Worm (Caenorhabditis elegans) whole organism, mixed stage, embryonic: ENCODE results near the gene R102.8.
"Not testable (repeated sequence)": the region's sequence is repeated elsewhere in the genome, so short reads cannot be mapped to it uniquely, and the experiment has no call there.

Experiments
- M03D4.4 ChIP-seq: sonication (generic microtip); optimal IDR thresholded peaks from 2 replicates; lab custom pipeline; 2017; ENCODE audit warnings: mild to moderate bottlenecking, missing genetic modification characterization, missing compliant biosample characterization
- bed-3 ChIP-seq: fragments of 200-800 bp; sonication (Bioruptor generic); optimal IDR thresholded peaks from 3 replicates; lab custom pipeline; 2018; ENCODE audit warnings: mild to moderate bottlenecking, missing genetic modification characterization, moderate library complexity, missing compliant biosample characterization
- ceh-39 ChIP-seq: fragments of 150-350 bp; optimal IDR thresholded peaks from 2 replicates; lab custom pipeline; 2014; ENCODE audit warnings: missing biosample characterization, missing genetic modification characterization
- ceh-83 ChIP-seq: fragments of 200-800 bp; sonication (Bioruptor generic); optimal IDR thresholded peaks from 2 replicates; lab custom pipeline; 2018; ENCODE audit warnings: mild to moderate bottlenecking, missing genetic modification characterization, missing compliant biosample characterization
- ces-1 ChIP-seq: fragments of 150-350 bp; optimal IDR thresholded peaks from 2 replicates; lab custom pipeline; 2014; ENCODE audit warnings: missing biosample characterization, missing genetic modification reagents, missing genetic modification characterization
- cnd-1 ChIP-seq: fragments of 200-800 bp; sonication (Bioruptor generic); optimal IDR thresholded peaks from 2 replicates; lab custom pipeline; 2018; ENCODE audit warnings: mild to moderate bottlenecking, missing genetic modification characterization, missing compliant biosample characterization
- drap-1 ChIP-seq: fragments of 200-800 bp; sonication (Bioruptor generic); optimal IDR thresholded peaks from 3 replicates; lab custom pipeline; 2018; ENCODE audit warnings: mild to moderate bottlenecking, missing genetic modification characterization, missing compliant biosample characterization
- elt-1 ChIP-seq: sonication (generic microtip); optimal IDR thresholded peaks from 2 replicates; lab custom pipeline; 2017; ENCODE audit warnings: missing genetic modification characterization, mild to moderate bottlenecking, missing compliant biosample characterization, antibody characterized with exemption, moderate library complexity, borderline replicate concordance; ENCODE audit not compliant: insufficient read depth
- elt-3 ChIP-seq: fragments of 150-350 bp; optimal IDR thresholded peaks from 2 replicates; lab custom pipeline; 2014; ENCODE audit warnings: missing biosample characterization, missing genetic modification characterization
- flh-1 ChIP-seq: fragments of 200-800 bp; sonication (Bioruptor generic); optimal IDR thresholded peaks from 2 replicates; lab custom pipeline; 2018; ENCODE audit warnings: mild to moderate bottlenecking, missing genetic modification characterization, moderate library complexity, missing compliant biosample characterization
- ham-2 ChIP-seq: fragments of 200-800 bp; sonication (Bioruptor generic); optimal IDR thresholded peaks from 2 replicates; lab custom pipeline; 2018; ENCODE audit warnings: mild to moderate bottlenecking, missing genetic modification characterization, missing compliant biosample characterization
- hlh-1 ChIP-seq: fragments of 150-350 bp; optimal IDR thresholded peaks from 2 replicates; lab custom pipeline; 2014; ENCODE audit warnings: missing biosample characterization, missing genetic modification reagents, missing genetic modification characterization
- lin-13 ChIP-seq: fragments of 150-350 bp; optimal IDR thresholded peaks from 2 replicates; lab custom pipeline; 2014; ENCODE audit warnings: missing biosample characterization, missing genetic modification characterization
- lin-32 ChIP-seq: fragments of 200-800 bp; sonication (Bioruptor generic); optimal IDR thresholded peaks from 2 replicates; lab custom pipeline; 2018; ENCODE audit warnings: mild to moderate bottlenecking, missing genetic modification characterization, missing compliant biosample characterization
- lsy-2 ChIP-seq: fragments of 150-350 bp; optimal IDR thresholded peaks from 2 replicates; lab custom pipeline; 2014; ENCODE audit warnings: missing biosample characterization, missing genetic modification characterization
- mab-5 ChIP-seq: fragments of 150-350 bp; optimal IDR thresholded peaks from 2 replicates; lab custom pipeline; 2014; ENCODE audit warnings: missing biosample characterization, missing genetic modification characterization
- mep-1 ChIP-seq: fragments of 150-350 bp; optimal IDR thresholded peaks from 2 replicates; lab custom pipeline; 2017; ENCODE audit warnings: missing biosample characterization, missing genetic modification reagents, missing genetic modification characterization, inconsistent platforms
- mls-2 ChIP-seq: sonication (generic microtip); optimal IDR thresholded peaks from 2 replicates; lab custom pipeline; 2016; ENCODE audit warnings: mild to moderate bottlenecking, missing genetic modification characterization, moderate library complexity, missing compliant biosample characterization
- nhr-12 ChIP-seq: fragments of 150-350 bp; optimal IDR thresholded peaks from 2 replicates; lab custom pipeline; 2014; ENCODE audit warnings: missing biosample characterization, missing genetic modification characterization
- nhr-2 ChIP-seq: fragments of 150-350 bp; optimal IDR thresholded peaks from 2 replicates; lab custom pipeline; 2014; ENCODE audit warnings: missing biosample characterization, missing genetic modification characterization
- nhr-237 ChIP-seq: fragments of 150-350 bp; optimal IDR thresholded peaks from 2 replicates; lab custom pipeline; 2014; ENCODE audit warnings: missing biosample characterization, missing genetic modification characterization
- nhr-76 ChIP-seq: sonication (generic microtip); optimal IDR thresholded peaks from 2 replicates; lab custom pipeline; 2017; ENCODE audit warnings: missing biosample characterization, missing genetic modification characterization
- sem-2 ChIP-seq: fragments of 200-800 bp; sonication (Bioruptor generic); optimal IDR thresholded peaks from 2 replicates; lab custom pipeline; 2018; ENCODE audit warnings: mild to moderate bottlenecking, missing genetic modification characterization, missing compliant biosample characterization
- snpc-4 ChIP-seq: fragments of 150-350 bp; optimal IDR thresholded peaks from 2 replicates; lab custom pipeline; 2014; ENCODE audit warnings: missing biosample characterization, missing genetic modification characterization
- sptf-1 ChIP-seq: sonication (generic microtip); optimal IDR thresholded peaks from 2 replicates; lab custom pipeline; 2017; ENCODE audit warnings: mild to moderate bottlenecking, missing genetic modification characterization, moderate library complexity, missing compliant biosample characterization
- tbx-8 ChIP-seq: fragments of 200-800 bp; sonication (Bioruptor generic); optimal IDR thresholded peaks from 2 replicates; lab custom pipeline; 2018; ENCODE audit warnings: mild to moderate bottlenecking, missing genetic modification characterization, moderate library complexity, missing compliant biosample characterization
- unc-39 ChIP-seq: fragments of 150-350 bp; optimal IDR thresholded peaks from 2 replicates; lab custom pipeline; 2014; ENCODE audit warnings: missing biosample characterization, missing genetic modification characterization
- unc-62 ChIP-seq: fragments of 150-350 bp; optimal IDR thresholded peaks from 2 replicates; lab custom pipeline; 2014; ENCODE audit warnings: missing biosample characterization, missing genetic modification reagents, missing genetic modification characterization
- ztf-11 ChIP-seq: fragments of 150-350 bp; optimal IDR thresholded peaks from 2 replicates; lab custom pipeline; 2014; ENCODE audit warnings: missing biosample characterization, missing genetic modification characterization

Gene R102.8

DNA sequence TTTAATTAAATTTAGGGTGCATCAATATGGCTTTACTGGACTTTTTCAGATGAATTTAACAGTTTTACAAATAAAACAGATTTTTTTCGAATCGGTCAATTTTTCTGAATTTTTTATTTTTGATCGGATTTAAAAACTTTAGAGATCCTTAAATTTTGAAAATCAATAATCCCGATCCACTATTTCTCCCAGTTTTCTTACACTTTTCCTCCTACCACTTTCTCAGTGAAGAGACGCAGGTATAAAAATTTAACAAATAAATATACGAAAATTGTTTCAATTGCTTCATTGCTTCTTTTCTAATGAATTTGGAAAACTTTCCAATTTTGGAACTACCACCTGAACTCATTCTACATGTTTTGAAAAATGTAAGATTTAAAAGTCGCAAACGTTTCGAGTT, 25.9 kb downstream of the R102.8 start, which contains the start of gene K08C7.7:
Gene K08C7.7 (plus strand): TSS at position 301 of the 400 bp plus-strand sequence.
- TF ChIP-seq bed-3 (GFP tag; lab: Kevin White, UChicago) (no peak), ztf-11 (no peak), unc-39 (no peak), nhr-12 (tag; lab: Kevin White, UChicago) (no peak), mab-5 (tag; lab: Kevin White, UChicago) (no peak), snpc-4 (tag; lab: Kevin White, UChicago) (no peak), elt-3 (no peak), flh-1 (GFP tag; lab: Kevin White, UChicago) (no peak), sem-2 (no peak), drap-1 (no peak), ces-1 (GFP tag; lab: Kevin White, UChicago) (no peak), elt-1 (tag; lab: Kevin White, UChicago) (no peak), nhr-237 (no peak), tbx-8 (GFP tag; lab: Kevin White, UChicago) (no peak), mls-2 (no peak), ceh-83 (GFP tag; lab: Kevin White, UChicago) (no peak), unc-62 (no peak), nhr-76 (no peak), nhr-2 (no peak), lin-32 (GFP tag; lab: Kevin White, UChicago) (no peak)
- TF ChIP-seq, all 35 proteins: peak for 0

DNA sequence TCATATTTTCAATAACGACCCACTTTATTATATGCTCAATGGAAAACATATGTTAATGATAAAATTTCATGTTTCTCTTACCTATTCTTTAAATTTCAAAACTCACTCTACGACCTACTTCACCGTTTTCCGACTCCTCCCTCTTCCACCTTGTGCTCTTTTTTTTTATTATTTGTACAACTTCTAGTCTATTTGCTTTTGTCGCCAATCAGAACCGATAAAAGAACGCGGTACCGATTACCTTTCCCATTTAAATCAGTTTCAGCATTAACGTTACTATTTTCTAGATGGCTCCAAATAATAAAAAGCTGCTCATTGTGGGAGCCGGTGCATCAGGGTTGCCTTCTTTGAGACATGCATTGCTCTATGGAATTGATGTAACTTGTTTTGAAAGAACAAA, 28.3 kb downstream of the R102.8 start, which contains the start of gene fmo-1:
Gene fmo-1 (plus strand): TSS at position 98 of the 400 bp plus-strand sequence.
- TF ChIP-seq lin-13 (tag; lab: Kevin White, UChicago) (no peak), unc-62 (no peak), drap-1 (no peak), ces-1 (GFP tag; lab: Kevin White, UChicago) (no peak), hlh-1 (tag; lab: Kevin White, UChicago) (no peak), sptf-1 (no peak), nhr-12 (tag; lab: Kevin White, UChicago) (no peak), cnd-1 (tag; lab: Kevin White, UChicago) (no peak), M03D4.4 (tag; lab: Kevin White, UChicago) (no peak)

- no peak for TF ChIP-seq lsy-2 (tag; lab: Kevin White, UChicago)
- TF ChIP-seq mls-2, result no peak
- no peak for TF ChIP-seq nhr-12 (tag; lab: Kevin White, UChicago)
- TF ChIP-seq sem-2, result no peak
- TF ChIP-seq snpc-4 (tag; lab: Kevin White, UChicago), result no peak
- no peak for TF ChIP-seq ceh-39 (tag; lab: Kevin White, UChicago)
- TF ChIP-seq nhr-2, result no peak
Observed at ce11 chrIV:10661072-10661471, 29.0 kb downstream of the R102.8 start.

DNA sequence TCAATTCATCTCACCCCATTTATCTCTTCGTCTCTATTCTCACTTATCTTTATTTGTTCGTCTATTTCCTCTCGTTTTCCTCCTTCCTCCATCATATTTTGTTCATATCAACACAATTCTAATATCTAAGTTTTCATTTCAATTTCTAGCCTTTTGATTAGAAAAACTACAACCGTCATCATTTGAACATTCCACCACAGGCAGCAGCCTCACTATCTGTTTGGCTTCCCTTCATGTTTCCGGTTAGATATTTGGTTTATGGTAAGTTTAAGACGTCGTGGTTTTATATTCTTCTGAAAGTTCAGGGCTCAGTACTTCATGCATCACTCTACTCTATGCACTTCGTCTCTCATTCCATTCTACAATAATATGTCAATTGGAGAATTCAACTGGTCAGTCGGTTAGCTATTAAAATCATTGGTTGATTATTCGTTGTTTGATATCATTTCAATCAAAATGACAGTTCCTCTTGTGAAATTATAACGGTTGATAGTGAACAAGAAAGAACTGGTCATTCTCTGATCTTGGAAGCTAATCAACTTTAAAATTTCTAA, 33.2 kb downstream of the R102.8 start, which contains the start of gene K08C7.1:
Gene K08C7.1 (plus strand): TSS at position 43 of the 554 bp plus-strand sequence.
- TF ChIP-seq tbx-8 (GFP tag; lab: Kevin White, UChicago) (no peak), ces-1 (GFP tag; lab: Kevin White, UChicago) (no peak), lin-13 (tag; lab: Kevin White, UChicago) (no peak), bed-3 (GFP tag; lab: Kevin White, UChicago) (no peak), ham-2 (GFP tag; lab: Kevin White, UChicago) (no peak), unc-39 (no peak), ceh-39 (tag; lab: Kevin White, UChicago) (no peak), mep-1 (tag; lab: Kevin White, UChicago) (no peak), lin-32 (GFP tag; lab: Kevin White, UChicago) (no peak)
- TF ChIP-seq, all 35 proteins: peak for 0

DNA sequence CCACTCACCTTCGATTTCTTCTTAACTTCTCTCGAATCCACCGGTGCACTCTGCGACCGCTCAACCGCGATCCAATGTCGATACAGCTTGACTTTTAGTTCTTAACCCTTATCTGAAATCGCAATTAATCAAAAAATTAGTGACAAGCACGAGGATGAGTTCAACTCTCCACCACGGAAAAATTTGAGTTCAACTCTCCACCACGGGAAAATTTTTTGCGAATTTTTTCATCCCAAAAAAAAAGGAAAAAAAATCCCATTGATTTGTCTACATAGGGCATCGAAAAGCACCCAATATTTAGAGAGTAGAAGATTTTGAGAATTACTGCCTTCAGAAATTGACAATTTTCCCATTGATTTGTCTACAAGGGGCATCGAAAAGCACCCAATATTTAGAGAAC, 36.0 kb downstream of the R102.8 start, which contains the start of gene glb-19:
Gene glb-19 (minus strand): TSS at position 101 of the 400 bp plus-strand sequence.
- TF ChIP-seq nhr-12 (tag; lab: Kevin White, UChicago); cnd-1 (tag; lab: Kevin White, UChicago); sptf-1: not testable (repeated sequence)
